Fruit fly (Drosophila melanogaster) whole organism, embryonic: ENCODE results near the gene Cpr11B.

Experiments
- B-H2 ChIP-seq: fragments of 200-800 bp; sonication (Bioruptor generic); optimal IDR thresholded peaks from 2 replicates; lab custom pipeline; 2018; ENCODE audit warnings: missing biosample characterization, mild to moderate bottlenecking, missing genetic modification characterization
- Bteb2 ChIP-seq: fragments of 200-800 bp; sonication (Bioruptor generic); optimal IDR thresholded peaks from 2 replicates; lab custom pipeline; 2016; ENCODE audit warnings: missing biosample characterization, missing genetic modification characterization
- CG10274 ChIP-seq: fragments of 200-800 bp; sonication (Bioruptor generic); optimal IDR thresholded peaks from 3 replicates; lab custom pipeline; 2017; ENCODE audit warnings: missing biosample characterization, mild to moderate bottlenecking, missing genetic modification characterization
- CG10366 ChIP-seq: fragments of 200-800 bp; sonication (Bioruptor generic); IDR thresholded peaks from 2 replicates; pipeline ENCODE4 v1.3.6; 2022; ENCODE audit warnings: missing biosample characterization, missing genetic modification characterization
- CG11696 ChIP-seq: fragments of 200-800 bp; sonication (Bioruptor generic); IDR thresholded peaks from 2 replicates; pipeline ENCODE4 v1.3.6; 2022; ENCODE audit warnings: missing biosample characterization, missing genetic modification characterization
- CG12155 ChIP-seq: fragments of 200-800 bp; sonication (Bioruptor generic); optimal IDR thresholded peaks from 3 replicates; lab custom pipeline; 2016; ENCODE audit warnings: missing biosample characterization, missing genetic modification characterization
- CG12236 ChIP-seq: fragments of 200-800 bp; sonication (Bioruptor generic); optimal IDR thresholded peaks from 2 replicates; lab custom pipeline; 2016; ENCODE audit warnings: missing biosample characterization, missing genetic modification characterization
- CG17328 ChIP-seq: fragments of 200-800 bp; sonication (Bioruptor generic); IDR thresholded peaks from 2 replicates; pipeline ENCODE4 v1.3.6; 2022; ENCODE audit warnings: missing biosample characterization, missing genetic modification characterization
- CG17612 ChIP-seq: fragments of 200-800 bp; sonication (Bioruptor generic); IDR thresholded peaks from 2 replicates; pipeline ENCODE4 v1.3.6; 2022; ENCODE audit warnings: missing biosample characterization, missing genetic modification characterization
- CG2678 ChIP-seq: fragments of 200-800 bp; sonication (Bioruptor generic); optimal IDR thresholded peaks from 3 replicates; lab custom pipeline; 2019; ENCODE audit warnings: missing biosample characterization, mild to moderate bottlenecking, missing genetic modification characterization, moderate library complexity
- CG34224 ChIP-seq: fragments of 200-800 bp; sonication (Bioruptor generic); IDR thresholded peaks from 3 replicates; pipeline ENCODE4 v1.3.6; 2022; ENCODE audit warnings: missing biosample characterization, missing genetic modification characterization; ENCODE audit not compliant: partially characterized antibody
- CG4854 ChIP-seq: fragments of 200-800 bp; sonication (Bioruptor generic); optimal IDR thresholded peaks from 2 replicates; lab custom pipeline; 2016; ENCODE audit warnings: missing biosample characterization, missing genetic modification characterization, inconsistent platforms
- CG6175 ChIP-seq: fragments of 200-800 bp; sonication (Bioruptor generic); IDR thresholded peaks from 3 replicates; pipeline ENCODE4 v1.3.6; 2022; ENCODE audit warnings: missing biosample characterization, missing genetic modification characterization
- CG6791 ChIP-seq: fragments of 200-800 bp; sonication (Bioruptor generic); IDR thresholded peaks from 3 replicates; pipeline ENCODE4 v1.3.6; 2022; ENCODE audit warnings: missing biosample characterization, missing genetic modification characterization; ENCODE audit not compliant: partially characterized antibody
- CG6854 ChIP-seq: fragments of 200-800 bp; sonication (Bioruptor generic); optimal IDR thresholded peaks from 3 replicates; lab custom pipeline; 2017; ENCODE audit warnings: missing biosample characterization, mild to moderate bottlenecking, missing genetic modification characterization
- CG7745 ChIP-seq: fragments of 200-800 bp; sonication (Bioruptor generic); optimal IDR thresholded peaks from 2 replicates; lab custom pipeline; 2018; ENCODE audit warnings: missing biosample characterization, mild to moderate bottlenecking, missing genetic modification characterization, moderate library complexity
- CG8478 ChIP-seq: fragments of >200 bp; optimal IDR thresholded peaks from 2 replicates; lab custom pipeline; 2018
- CG9437 ChIP-seq: fragments of 200-800 bp; sonication (Bioruptor generic); optimal IDR thresholded peaks from 2 replicates; lab custom pipeline; 2018; ENCODE audit warnings: missing biosample characterization, mild to moderate bottlenecking, missing genetic modification characterization
- Doc2 ChIP-seq: fragments of 200-800 bp; sonication (Bioruptor generic); IDR thresholded peaks from 2 replicates; pipeline ENCODE4 v1.3.6; 2022; ENCODE audit warnings: missing biosample characterization, missing genetic modification characterization
- Lhr ChIP-seq: fragments of 200-800 bp; sonication (Bioruptor generic); optimal IDR thresholded peaks from 3 replicates; lab custom pipeline; 2017; ENCODE audit warnings: mild to moderate bottlenecking, missing biosample characterization, missing genetic modification reagents, missing genetic modification characterization
- MBD-R2 ChIP-seq: fragments of 200-800 bp; sonication (Bioruptor generic); IDR thresholded peaks from 2 replicates; pipeline ENCODE4 v1.3.6; 2022; ENCODE audit warnings: missing biosample characterization, missing genetic modification characterization
- Med ChIP-seq: fragments of 200-800 bp; sonication (Bioruptor generic); peaks from one replicate; lab custom pipeline; 2016; ENCODE audit warnings: missing biosample characterization, missing genetic modification characterization, mild to moderate bottlenecking, inconsistent platforms, moderate library complexity
- Nf-YB ChIP-seq: fragments of 200-800 bp; sonication (Bioruptor generic); optimal IDR thresholded peaks from 3 replicates; lab custom pipeline; 2019; ENCODE audit warnings: missing biosample characterization, mild to moderate bottlenecking, missing genetic modification characterization, moderate library complexity
- Ptx1 ChIP-seq: fragments of 200-800 bp; sonication (Bioruptor generic); IDR thresholded peaks from 2 replicates; pipeline ENCODE4 v1.3.6; 2022; ENCODE audit warnings: missing biosample characterization, missing genetic modification characterization
- Scr ChIP-seq: fragments of 200-800 bp; sonication (Bioruptor generic); IDR thresholded peaks from 2 replicates; pipeline ENCODE4 v1.3.6; 2022; ENCODE audit warnings: missing biosample characterization, missing genetic modification characterization; ENCODE audit not compliant: partially characterized antibody
- Ssrp ChIP-seq: fragments of 200-800 bp; sonication (Bioruptor generic); optimal IDR thresholded peaks from 2 replicates; lab custom pipeline; 2018; ENCODE audit warnings: missing biosample characterization, mild to moderate bottlenecking, missing genetic modification characterization, moderate library complexity
- Stat92E ChIP-seq, 3 experiments: fragments of >200 bp in 2 of 3; fragments of 200-800 bp in 1 of 3; sonication (Bioruptor generic) in 1 of 3; optimal IDR thresholded peaks; 2 replicates each; lab custom pipeline; 2017 to 2019; ENCODE audit warnings: missing biosample characterization in 3 of 3, missing genetic modification characterization in 3 of 3, mild to moderate bottlenecking in 1 of 3, moderate library complexity in 1 of 3
- ab ChIP-seq: fragments of 200-800 bp; sonication (Bioruptor generic); optimal IDR thresholded peaks from 2 replicates; lab custom pipeline; 2016; ENCODE audit warnings: missing biosample characterization, missing genetic modification characterization
- chinmo ChIP-seq: fragments of 200-800 bp; sonication (Bioruptor generic); IDR thresholded peaks from 4 replicates; pipeline ENCODE4 v1.3.6; 2022; ENCODE audit warnings: missing biosample characterization, missing genetic modification characterization; ENCODE audit not compliant: partially characterized antibody
- croc ChIP-seq: fragments of 200-800 bp; sonication (Bioruptor generic); conservative IDR thresholded peaks from 3 replicates; pipeline ENCODE4 v1.3.6; 2022; ENCODE audit warnings: missing biosample characterization, missing genetic modification characterization
- cwo ChIP-seq: fragments of 200-800 bp; sonication (Bioruptor generic); optimal IDR thresholded peaks from 3 replicates; lab custom pipeline; 2017; ENCODE audit warnings: missing biosample characterization, missing genetic modification characterization, mild to moderate bottlenecking, moderate library complexity, missing genetic modification reagents
- disco-r ChIP-seq: fragments of 200-800 bp; sonication (Bioruptor generic); optimal IDR thresholded peaks from 2 replicates; lab custom pipeline; 2016; ENCODE audit warnings: missing biosample characterization, missing genetic modification characterization
- eve ChIP-seq, 2 experiments: fragments of >200 bp; optimal IDR thresholded peaks; 2 replicates each; lab custom pipeline; 2017; ENCODE audit warnings: missing biosample characterization in 2 of 2, missing genetic modification characterization in 2 of 2
- exex ChIP-seq: fragments of 200-800 bp; sonication (Bioruptor generic); optimal IDR thresholded peaks from 4 replicates; lab custom pipeline; 2018; ENCODE audit warnings: missing biosample characterization, mild to moderate bottlenecking, missing genetic modification characterization, moderate library complexity
- fd102C ChIP-seq: fragments of 200-800 bp; sonication (Bioruptor generic); optimal IDR thresholded peaks from 2 replicates; lab custom pipeline; 2018; ENCODE audit warnings: missing biosample characterization, mild to moderate bottlenecking, missing genetic modification characterization, moderate library complexity
- gem ChIP-seq: fragments of 200-800 bp; sonication (Bioruptor generic); optimal IDR thresholded peaks from 2 replicates; lab custom pipeline; 2019; ENCODE audit warnings: missing biosample characterization, mild to moderate bottlenecking, missing genetic modification characterization, moderate library complexity
- grau ChIP-seq: fragments of 200-800 bp; optimal IDR thresholded peaks from 3 replicates; lab custom pipeline; 2019; ENCODE audit warnings: missing biosample characterization, mild to moderate bottlenecking, missing genetic modification characterization, moderate library complexity
- grn ChIP-seq: fragments of 200-800 bp; sonication (Bioruptor generic); optimal IDR thresholded peaks from 3 replicates; lab custom pipeline; 2017; ENCODE audit warnings: missing biosample characterization, missing genetic modification characterization
- hkb ChIP-seq, 2 experiments: fragments of 200-800 bp in 1 of 2; fragments of >200 bp in 1 of 2; sonication (Bioruptor generic) in 1 of 2; IDR thresholded peaks in 1 of 2; optimal IDR thresholded peaks in 1 of 2; 2 replicates each; pipeline versions ENCODE4 v1.3.6 to Lab custom; 2017 to 2022; ENCODE audit warnings: missing biosample characterization in 1 of 2, missing genetic modification characterization in 1 of 2
- lab ChIP-seq: fragments of 200-800 bp; sonication (Bioruptor generic); optimal IDR thresholded peaks from 3 replicates; lab custom pipeline; 2017; ENCODE audit warnings: missing biosample characterization, missing genetic modification characterization, mild to moderate bottlenecking, moderate library complexity, missing genetic modification reagents
- lola ChIP-seq, 3 experiments: fragments of >200 bp in 2 of 3; fragments of 200-800 bp in 1 of 3; sonication (Bioruptor generic) in 1 of 3; optimal IDR thresholded peaks; 2 replicates each; lab custom pipeline; 2017 to 2019; ENCODE audit warnings: missing biosample characterization in 3 of 3, missing genetic modification characterization in 3 of 3, mild to moderate bottlenecking in 1 of 3, moderate library complexity in 1 of 3
- nerfin-1 ChIP-seq: fragments of 200-800 bp; sonication (Bioruptor generic); optimal IDR thresholded peaks from 3 replicates; lab custom pipeline; 2019; ENCODE audit warnings: missing biosample characterization, mild to moderate bottlenecking, missing genetic modification characterization, moderate library complexity
- oc ChIP-seq: fragments of 200-800 bp; sonication (Bioruptor generic); optimal IDR thresholded peaks from 2 replicates; lab custom pipeline; 2018; ENCODE audit warnings: missing biosample characterization, mild to moderate bottlenecking, missing genetic modification characterization, moderate library complexity
- phol ChIP-seq: fragments of 200-800 bp; sonication (Bioruptor generic); optimal IDR thresholded peaks from 3 replicates; lab custom pipeline; 2018; ENCODE audit warnings: missing biosample characterization, mild to moderate bottlenecking, missing genetic modification characterization, moderate library complexity
- row ChIP-seq: fragments of 200-800 bp; sonication (Bioruptor generic); IDR thresholded peaks from 3 replicates; pipeline ENCODE4 v1.3.6; 2022; ENCODE audit warnings: missing biosample characterization, missing genetic modification characterization
- stc ChIP-seq: fragments of 200-800 bp; sonication (Bioruptor generic); IDR thresholded peaks from 2 replicates; pipeline ENCODE4 v1.3.6; 2022; ENCODE audit warnings: missing biosample characterization, missing genetic modification characterization
- tna ChIP-seq: fragments of 200-800 bp; sonication (Bioruptor generic); IDR thresholded peaks from 2 replicates; pipeline ENCODE4 v1.3.6; 2022; ENCODE audit warnings: missing biosample characterization, missing genetic modification characterization; ENCODE audit not compliant: partially characterized antibody
- wor ChIP-seq: fragments of 200-800 bp; sonication (Bioruptor generic); IDR thresholded peaks from 2 replicates; pipeline ENCODE4 v1.3.6; 2022; ENCODE audit warnings: missing biosample characterization, missing genetic modification characterization

Gene Cpr11B

DNA sequence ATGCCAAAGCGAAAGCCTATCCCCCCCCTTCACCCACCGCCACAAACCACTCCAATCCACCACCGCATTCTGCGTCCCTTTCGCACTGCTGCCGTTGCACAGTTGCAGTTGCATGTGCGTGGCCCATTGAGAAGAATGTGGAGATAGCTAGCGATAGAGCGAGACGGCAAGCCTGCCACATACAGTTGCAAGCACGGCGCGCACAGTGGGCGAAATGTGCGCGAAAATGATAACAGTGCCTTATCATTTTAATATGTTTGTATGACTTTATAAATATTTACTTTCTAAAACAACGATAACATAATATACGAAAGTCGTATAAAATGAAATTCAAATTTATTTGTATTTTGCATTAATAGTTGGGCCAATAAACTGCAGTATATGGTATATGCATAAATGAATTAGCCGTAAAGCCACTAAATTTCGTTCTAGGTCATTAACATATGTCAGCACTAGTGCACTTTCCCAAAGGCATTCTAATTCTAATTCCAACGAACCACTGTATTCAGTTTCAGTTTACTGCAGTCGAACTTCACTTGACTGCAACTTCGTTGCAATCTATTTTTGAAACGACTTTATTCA is 23.0 kb downstream of the Cpr11B start (continued):
- TF ChIP-seq CG7745 (no peak), MBD-R2 (GFP tag; lab: Robert Waterston, UW) (no peak), Scr (GFP tag; lab: Robert Waterston, UW) (no peak), CG6791 (GFP tag; lab: Robert Waterston, UW) (0 out of 3 replicates have a peak, but pooled peaks have one; percentile 42), CG12236 (GFP tag; lab: Kevin White, UChicago) (peak; percentile 57), row (GFP tag; lab: Robert Waterston, UW) (peak; percentile 60), croc (GFP tag; lab: Robert Waterston, UW) (peak; percentile 62), wor (GFP tag; lab: Robert Waterston, UW) (peak; percentile 33), CG8478 (lab: Kevin White, UChicago) (peak; percentile 80), fd102C (no peak), stc (GFP tag; lab: Robert Waterston, UW) (no peak), grau (tag; lab: Kevin White, UChicago) (peak; percentile 66), Ssrp (tag; lab: Kevin White, UChicago) (peak; percentile 85), Bteb2 (GFP tag; lab: Kevin White, UChicago) (peak; percentile 16), Nf-YB (GFP tag; lab: Kevin White, UChicago) (peak; percentile 55), ab (GFP tag; lab: Kevin White, UChicago) (no peak), B-H2 (GFP tag; lab: Kevin White, UChicago) (no peak)

- TF ChIP-seq CG10274 (GFP tag; lab: Kevin White, UChicago) = no peak
- peak; percentile 20 for TF ChIP-seq lab (GFP tag; lab: Kevin White, UChicago)
- TF ChIP-seq CG9437 = no peak
- peak; percentile 57 for TF ChIP-seq grn (GFP tag; lab: Kevin White, UChicago)
- no peak for TF ChIP-seq tna (GFP tag; lab: Robert Waterston, UW)
- TF ChIP-seq CG2678 (tag; lab: Kevin White, UChicago) = no peak
- no peak for TF ChIP-seq nerfin-1
- no peak for TF ChIP-seq disco-r (GFP tag; lab: Kevin White, UChicago)
- no peak for TF ChIP-seq CG6175 (GFP tag; lab: Robert Waterston, UW)
- peak; percentile 6 for TF ChIP-seq phol (tag; lab: Kevin White, UChicago)
- no peak for TF ChIP-seq CG34224 (GFP tag; lab: Robert Waterston, UW)
- peak; percentile 16 for TF ChIP-seq cwo (GFP tag; lab: Kevin White, UChicago)
- TF ChIP-seq CG17612 (GFP tag; lab: Robert Waterston, UW) = no peak
- no peak for TF ChIP-seq Stat92E (GFP tag; optimal IDR thresholded peaks at IDR 0.05; lab: Kevin White, UChicago)
- TF ChIP-seq hkb (optimal IDR thresholded peaks at IDR 0.05; lab: Kevin White, UChicago) = no peak
- TF ChIP-seq hkb (GFP tag; IDR thresholded peaks at IDR 0.05; lab: Robert Waterston, UW) = no peak
- TF ChIP-seq exex (tag; lab: Kevin White, UChicago) = peak; percentile 34
- TF ChIP-seq eve (GFP tag; optimal IDR thresholded peaks at IDR 0.05; lab: Kevin White, UChicago) = no peak
- TF ChIP-seq Ptx1 (GFP tag; lab: Robert Waterston, UW) = 0 out of 2 replicates have a peak, but pooled peaks have one; percentile 26
- no peak for TF ChIP-seq Doc2 (GFP tag; lab: Robert Waterston, UW)
- TF ChIP-seq CG11696 (GFP tag; lab: Robert Waterston, UW) = no peak
- no peak for TF ChIP-seq CG17328 (GFP tag; lab: Robert Waterston, UW)
- no peak for TF ChIP-seq CG4854 (GFP tag; lab: Kevin White, UChicago)
- TF ChIP-seq Med = peak; percentile 73
- TF ChIP-seq oc (tag; lab: Kevin White, UChicago) = no peak
- TF ChIP-seq CG12155 (GFP tag; lab: Kevin White, UChicago) = no peak
- TF ChIP-seq lola (GFP tag; optimal IDR thresholded peaks at IDR 0.05; lab: Kevin White, UChicago) = no peak
- TF ChIP-seq gem = no peak
- no peak for TF ChIP-seq Lhr (GFP tag; lab: Kevin White, UChicago)
- TF ChIP-seq chinmo (GFP tag; lab: Robert Waterston, UW) = 0 out of 4 replicates have a peak, but pooled peaks have one; percentile 20
- no peak for TF ChIP-seq CG10366 (GFP tag; lab: Robert Waterston, UW)
- peak; percentile 39; the same call in 2 of the 3 replicates for TF ChIP-seq row (GFP tag; lab: Robert Waterston, UW)
- no peak for TF ChIP-seq CG6854 (GFP tag; lab: Kevin White, UChicago)
Measured at dm6 chrX:12577722-12578121, 24.8 kb downstream of the Cpr11B start.
